Worm (Caenorhabditis elegans) whole organism, L3 larva: Measurements from ENCODE around the gene fkh-2.

ENCODE experiments used
- R02D3.7 ChIP-seq: fragments of 150-350 bp; optimal IDR thresholded peaks from 2 replicates; lab custom pipeline; 2014; ENCODE audit warnings: missing biosample characterization, missing genetic modification characterization
- ceh-9 ChIP-seq: sonication (generic microtip); optimal IDR thresholded peaks from 2 replicates; lab custom pipeline; 2018; ENCODE audit warnings: missing biosample characterization, missing genetic modification characterization
- unc-62 ChIP-seq: fragments of 150-350 bp; sonication (generic microtip); optimal IDR thresholded peaks from 4 replicates; lab custom pipeline; 2014; ENCODE audit warnings: missing biosample characterization, missing genetic modification reagents, missing genetic modification characterization

DNA sequence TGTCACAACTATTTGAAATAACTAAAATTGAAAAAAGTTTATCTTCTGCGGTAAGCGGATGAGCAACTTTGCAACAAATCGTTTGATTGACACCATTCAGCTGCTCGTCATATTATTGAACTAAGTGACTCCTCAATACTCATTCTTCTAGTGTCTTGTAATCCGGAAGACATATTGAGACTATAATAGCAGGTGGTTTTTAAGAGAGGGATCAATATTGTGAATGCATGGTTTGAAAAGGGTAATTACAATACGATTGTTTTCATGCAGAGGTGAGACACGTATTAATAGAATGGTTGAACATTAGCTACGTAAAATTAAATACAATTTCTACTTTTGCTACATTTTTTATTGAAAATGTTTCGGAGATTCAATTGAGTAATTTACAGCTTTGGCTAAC, 1.1 kb upstream of the fkh-2 start:
- TF ChIP-seq unc-62: no peak
- no peak for TF ChIP-seq R02D3.7 (tag; lab: Kevin White, UChicago)
- no peak for TF ChIP-seq ceh-9 (tag; lab: Kevin White, UChicago)
